Worm (Caenorhabditis elegans) whole organism, midembryonic: ENCODE data around the gene F59A2.5.

Source experiments
- T22C8.4 ChIP-seq: fragments of 200-800 bp; sonication (Bioruptor generic); IDR thresholded peaks from 2 replicates; pipeline ENCODE4 v1.3.6; 2022; ENCODE audit warnings: missing genetic modification characterization, missing compliant biosample characterization
- cog-1 ChIP-seq: sonication (generic microtip); optimal IDR thresholded peaks from 2 replicates; lab custom pipeline; 2016; ENCODE audit warnings: missing genetic modification characterization, missing compliant biosample characterization
- flt-1 ChIP-seq: fragments of 200-800 bp; sonication (Bioruptor generic); IDR thresholded peaks from 2 replicates; pipeline ENCODE4 v1.3.6; 2022; ENCODE audit warnings: missing genetic modification characterization, missing compliant biosample characterization
- klf-2 ChIP-seq: fragments of 200-800 bp; sonication (Bioruptor generic); conservative IDR thresholded peaks from 2 replicates; pipeline ENCODE4 v1.3.6; 2022; ENCODE audit warnings: missing genetic modification reagents, missing genetic modification characterization, missing compliant biosample characterization
- med-1 ChIP-seq: sonication (generic microtip); optimal IDR thresholded peaks from 2 replicates; lab custom pipeline; 2017; ENCODE audit warnings: missing genetic modification characterization, mild to moderate bottlenecking, missing compliant biosample characterization, antibody characterized with exemption, missing genetic modification reagents; ENCODE audit not compliant: insufficient read depth
- ref-1 ChIP-seq: fragments of 200-800 bp; sonication (Bioruptor generic); conservative IDR thresholded peaks from 2 replicates; pipeline ENCODE4 v1.3.6; 2022; ENCODE audit warnings: missing genetic modification reagents, missing genetic modification characterization, missing compliant biosample characterization
- tab-1 ChIP-seq: fragments of 200-800 bp; sonication (Bioruptor generic); IDR thresholded peaks from 2 replicates; pipeline ENCODE4 v1.3.6; 2022; ENCODE audit warnings: missing genetic modification characterization, missing compliant biosample characterization
- ztf-23 ChIP-seq: fragments of 200-800 bp; sonication (Bioruptor generic); IDR thresholded peaks from 2 replicates; pipeline ENCODE4 v1.3.6; 2022; ENCODE audit warnings: missing genetic modification reagents, missing genetic modification characterization, missing compliant biosample characterization
- ztf-29 ChIP-seq: fragments of 200-800 bp; sonication (Bioruptor generic); IDR thresholded peaks from 2 replicates; pipeline ENCODE4 v1.3.6; 2022; ENCODE audit warnings: missing genetic modification reagents, missing genetic modification characterization, missing compliant biosample characterization

Gene F59A2.5

DNA sequence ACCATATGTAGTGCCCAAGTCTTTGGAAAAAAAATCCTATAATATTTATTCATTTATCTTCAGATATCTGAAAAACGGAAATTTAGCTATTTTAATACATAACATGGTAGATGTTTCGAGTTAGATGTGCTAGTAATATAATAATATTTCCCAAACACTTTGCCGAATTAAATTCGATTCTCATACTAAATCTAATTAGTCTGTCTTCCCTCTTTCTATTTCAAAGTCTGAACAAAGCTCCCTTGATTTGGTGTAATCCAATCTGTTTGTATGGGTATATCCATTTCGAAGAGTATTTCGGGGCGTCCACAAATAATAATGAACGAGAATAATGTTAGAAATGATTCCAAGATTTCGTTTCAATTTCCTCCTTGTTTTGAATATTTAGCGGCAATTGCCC is 9.7 kb downstream of the F59A2.5 start:
- no peak for TF ChIP-seq tab-1
- TF ChIP-seq T22C8.4 = no peak

DNA sequence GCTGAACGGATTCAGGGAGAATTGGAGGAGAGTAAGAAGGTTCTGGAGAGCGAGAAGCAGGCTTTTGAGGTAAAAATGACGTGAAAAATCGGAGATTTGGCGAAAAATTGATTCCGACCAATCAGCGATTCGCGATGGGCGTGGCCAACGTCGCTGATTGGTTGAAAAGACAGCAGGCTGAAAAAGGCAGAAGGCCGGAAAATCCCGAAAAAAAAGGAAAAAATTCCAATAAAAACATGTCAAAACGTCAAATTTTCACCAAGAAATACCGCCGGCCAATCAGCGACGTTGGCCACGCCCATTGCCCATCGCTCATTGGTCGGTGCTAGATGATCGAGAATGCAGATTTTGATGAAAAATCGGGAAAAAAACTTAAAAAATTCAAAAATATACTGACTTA is 12.8 kb downstream of the F59A2.5 start:
- TF ChIP-seq flt-1 (GFP tag; lab: Robert Waterston, UW) = no peak
- no peak for TF ChIP-seq ztf-23 (GFP tag; lab: Robert Waterston, UW)
- TF ChIP-seq tab-1 = no peak
- no peak for TF ChIP-seq med-1 (GFP tag; lab: Kevin White, UChicago)
- no peak for TF ChIP-seq ztf-29 (GFP tag; lab: Robert Waterston, UW)
- TF ChIP-seq klf-2 = no peak

DNA sequence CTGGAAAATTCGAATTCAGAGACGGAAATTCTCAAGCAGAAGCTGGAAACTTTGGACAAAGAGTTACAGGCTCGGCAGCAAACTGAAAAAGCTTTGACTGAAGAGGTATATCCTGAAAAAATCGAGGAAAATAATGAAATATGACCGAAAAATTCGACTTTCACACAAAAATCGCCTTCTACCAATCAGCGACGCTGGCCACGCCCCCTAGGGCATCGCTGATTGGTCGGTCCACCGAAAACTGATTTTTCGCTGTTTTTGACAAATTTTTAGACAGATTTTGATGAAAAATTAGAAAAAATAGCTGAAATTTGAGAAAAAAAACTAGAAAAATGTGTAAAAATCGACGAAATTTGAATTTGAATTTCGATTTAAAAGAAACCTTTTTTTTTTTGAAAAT is 14.2 kb downstream of the F59A2.5 start:
- TF ChIP-seq cog-1 = no peak
- no peak for TF ChIP-seq ztf-23 (GFP tag; lab: Robert Waterston, UW)
- TF ChIP-seq ztf-29 (GFP tag; lab: Robert Waterston, UW) = no peak
- no peak for TF ChIP-seq med-1 (GFP tag; lab: Kevin White, UChicago)
- no peak for TF ChIP-seq tab-1
- no peak for TF ChIP-seq klf-2
- no peak for TF ChIP-seq flt-1 (GFP tag; lab: Robert Waterston, UW)
- no peak for TF ChIP-seq T22C8.4
- no peak for TF ChIP-seq ref-1 (GFP tag; lab: Robert Waterston, UW)

DNA sequence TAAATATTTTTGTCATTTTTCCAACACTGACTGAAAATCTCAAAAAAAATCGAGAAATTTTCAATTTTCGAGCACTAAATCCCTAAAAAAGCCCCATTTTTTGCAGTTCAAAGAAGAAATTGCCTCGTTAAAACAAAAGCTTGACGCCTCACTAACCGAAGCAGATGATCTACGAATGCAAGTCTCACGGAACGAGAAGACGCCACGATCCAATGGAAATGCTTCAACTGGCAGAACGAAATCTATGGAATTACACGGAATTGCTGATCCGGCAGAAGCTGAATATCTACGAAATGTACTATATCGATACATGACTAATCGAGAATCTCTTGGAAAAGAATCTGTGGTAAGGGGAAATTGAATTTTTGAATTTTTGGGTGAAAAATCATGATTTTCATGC is 19.3 kb downstream of the F59A2.5 start:
- TF ChIP-seq klf-2 (no peak), tab-1 (no peak), ztf-23 (GFP tag; lab: Robert Waterston, UW) (no peak), T22C8.4 (no peak), cog-1 (no peak)

- TF ChIP-seq cog-1 (no peak), klf-2 (no peak), tab-1 (no peak), ref-1 (GFP tag; lab: Robert Waterston, UW) (no peak), med-1 (GFP tag; lab: Kevin White, UChicago) (no peak), ztf-23 (GFP tag; lab: Robert Waterston, UW) (no peak), flt-1 (GFP tag; lab: Robert Waterston, UW) (no peak), T22C8.4 (no peak), ztf-29 (GFP tag; lab: Robert Waterston, UW) (no peak)
Measured at ce11 chrIII:3425438-3425837, 20.8 kb downstream of the F59A2.5 start, which contains the start of gene metl-18. metl-18 (plus strand) TSS chrIII:3425738.

DNA sequence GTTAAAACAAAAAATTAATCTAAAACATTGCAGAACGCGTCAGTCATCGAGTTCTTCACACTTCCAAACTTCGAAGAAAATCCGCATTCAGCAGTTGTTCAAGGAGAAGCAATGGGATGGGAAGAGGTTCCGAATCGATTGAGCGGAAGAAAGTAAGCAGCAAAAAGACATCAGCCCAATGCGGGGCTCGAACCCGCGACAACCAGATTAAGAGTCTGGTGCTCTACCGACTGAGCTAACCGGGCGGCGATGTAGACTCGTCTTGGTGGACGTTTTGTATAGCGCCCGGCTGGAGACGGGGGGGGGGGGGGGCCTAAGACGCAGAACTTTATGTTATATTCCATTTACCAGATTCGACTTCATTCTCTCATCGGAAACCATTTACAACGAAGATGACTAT is 22.1 kb downstream of the F59A2.5 start:
- no peak for TF ChIP-seq klf-2
- TF ChIP-seq flt-1 (GFP tag; lab: Robert Waterston, UW) = 0 out of 2 replicates have a peak, but pooled peaks have one; percentile 4

ce11 chrIII:3428574-3428973 is 23.9 kb downstream of the F59A2.5 start:
- TF ChIP-seq cog-1 (no peak), ztf-29 (GFP tag; lab: Robert Waterston, UW) (no peak), T22C8.4 (no peak), tab-1 (no peak), ref-1 (GFP tag; lab: Robert Waterston, UW) (no peak), flt-1 (GFP tag; lab: Robert Waterston, UW) (no peak), klf-2 (no peak), ztf-23 (GFP tag; lab: Robert Waterston, UW) (no peak), med-1 (GFP tag; lab: Kevin White, UChicago) (no peak)

DNA sequence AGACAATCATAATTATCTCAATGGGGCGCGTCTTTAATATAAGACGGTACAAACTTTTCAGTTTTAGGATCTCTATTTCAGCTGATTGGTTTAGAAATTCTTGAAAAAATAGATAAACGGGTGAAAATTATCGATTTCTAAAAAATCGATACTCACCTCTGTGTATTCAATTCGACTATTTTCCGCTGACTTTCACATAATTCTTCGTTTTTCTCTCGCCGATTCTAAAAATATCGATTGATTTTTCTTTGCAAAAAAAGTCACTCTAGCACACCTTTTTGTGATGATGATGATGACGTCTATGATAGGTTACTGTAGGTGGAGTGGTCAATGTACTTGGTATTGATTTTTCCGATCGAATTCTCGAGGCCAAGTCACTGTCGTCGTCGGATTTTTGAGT is 25.1 kb downstream of the F59A2.5 start:
- TF ChIP-seq tab-1 (no peak), klf-2 (no peak), T22C8.4 (peak; percentile 65), cog-1 (no peak)

DNA sequence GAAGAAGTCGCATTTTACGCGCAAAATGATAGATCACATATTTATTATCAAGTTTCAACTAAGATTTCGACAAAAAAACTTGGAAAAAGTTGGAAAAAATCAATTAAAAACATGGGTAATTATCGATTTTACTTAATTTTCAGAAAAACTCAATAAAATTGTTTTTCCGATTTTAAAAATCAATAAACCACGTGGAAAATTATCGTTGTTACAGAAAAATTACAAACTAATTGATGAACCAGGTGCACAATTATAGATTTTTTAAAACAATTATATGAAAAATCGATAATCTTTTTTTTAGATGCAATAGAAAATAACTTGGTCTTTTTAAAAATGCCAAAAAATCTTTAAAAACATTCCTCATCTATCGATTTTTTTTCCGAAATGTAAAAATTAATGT is 26.0 kb downstream of the F59A2.5 start:
- TF ChIP-seq ztf-23 (GFP tag; lab: Robert Waterston, UW) = no peak
- TF ChIP-seq med-1 (GFP tag; lab: Kevin White, UChicago) = no peak
- no peak for TF ChIP-seq tab-1
- no peak for TF ChIP-seq cog-1
- TF ChIP-seq T22C8.4 = no peak
- TF ChIP-seq ztf-29 (GFP tag; lab: Robert Waterston, UW) = no peak
- no peak for TF ChIP-seq ref-1 (GFP tag; lab: Robert Waterston, UW)
- TF ChIP-seq klf-2 = no peak
- TF ChIP-seq flt-1 (GFP tag; lab: Robert Waterston, UW) = no peak

DNA sequence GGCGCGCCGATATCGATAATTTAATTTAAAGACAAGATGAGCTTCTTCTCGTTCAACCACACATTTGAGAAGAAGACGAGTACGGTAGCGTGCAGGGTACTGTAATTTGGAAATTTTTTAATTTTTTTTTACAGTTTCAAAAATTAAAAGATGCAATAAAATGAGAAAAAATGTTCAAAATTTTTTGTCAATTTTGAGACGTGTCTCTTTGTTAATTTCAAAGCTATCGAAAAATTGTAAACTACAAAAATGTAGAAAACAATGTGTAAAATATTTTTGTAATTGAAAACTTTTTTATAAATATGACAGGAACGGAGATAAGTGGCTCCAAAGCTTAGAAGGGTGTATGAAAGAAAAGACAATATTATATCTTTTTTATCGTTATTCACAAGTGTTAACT is 26.7 kb downstream of the F59A2.5 start, which contains the start of gene K01A11.1:
K01A11.1 (minus strand) TSS at position 101 of the 400 bp plus-strand sequence.
- TF ChIP-seq T22C8.4 = no peak

ce11 chrIII:3435152-3435551 is 30.5 kb downstream of the F59A2.5 start:
- no peak for TF ChIP-seq ref-1 (GFP tag; lab: Robert Waterston, UW)
- TF ChIP-seq klf-2 = no peak
- TF ChIP-seq cog-1 = no peak
- no peak for TF ChIP-seq T22C8.4
- no peak for TF ChIP-seq tab-1
- TF ChIP-seq ztf-29 (GFP tag; lab: Robert Waterston, UW) = no peak
- no peak for TF ChIP-seq flt-1 (GFP tag; lab: Robert Waterston, UW)
- no peak for TF ChIP-seq med-1 (GFP tag; lab: Kevin White, UChicago)
- TF ChIP-seq ztf-23 (GFP tag; lab: Robert Waterston, UW) = no peak

ce11 chrIII:3437139-3437538 is 32.5 kb downstream of the F59A2.5 start:
- TF ChIP-seq T22C8.4 (no peak), flt-1 (GFP tag; lab: Robert Waterston, UW) (no peak), cog-1 (no peak), tab-1 (no peak)
